Worm (Caenorhabditis elegans) whole organism, L4/young adult: ENCODE data around the gene W08E12.2.

Source experiments
- W03F9.2 ChIP-seq: fragments of 150-350 bp; optimal IDR thresholded peaks from 2 replicates; lab custom pipeline; 2014; ENCODE audit warnings: missing biosample characterization, missing genetic modification characterization
- dao-5 ChIP-seq: sonication (generic microtip); optimal IDR thresholded peaks from 2 replicates; lab custom pipeline; 2016; ENCODE audit warnings: missing genotype, missing genetic modification characterization, moderate library complexity, missing compliant biosample characterization
- him-1 ChIP-seq: sonication (generic microtip); optimal IDR thresholded peaks from 2 replicates; lab custom pipeline; 2016; ENCODE audit warnings: missing genotype, missing genetic modification reagents, missing genetic modification characterization, missing compliant biosample characterization

ce11 chrIV:3305575-3305974 lies at the start of gene W08E12.2:
- TF ChIP-seq him-1 (no peak), dao-5 (tag; lab: Kevin White, UChicago) (no peak), W03F9.2 (tag; lab: Kevin White, UChicago) (no peak)
